Worm (Caenorhabditis elegans): ENCODE measurements around the gene clec-241.

DNA sequence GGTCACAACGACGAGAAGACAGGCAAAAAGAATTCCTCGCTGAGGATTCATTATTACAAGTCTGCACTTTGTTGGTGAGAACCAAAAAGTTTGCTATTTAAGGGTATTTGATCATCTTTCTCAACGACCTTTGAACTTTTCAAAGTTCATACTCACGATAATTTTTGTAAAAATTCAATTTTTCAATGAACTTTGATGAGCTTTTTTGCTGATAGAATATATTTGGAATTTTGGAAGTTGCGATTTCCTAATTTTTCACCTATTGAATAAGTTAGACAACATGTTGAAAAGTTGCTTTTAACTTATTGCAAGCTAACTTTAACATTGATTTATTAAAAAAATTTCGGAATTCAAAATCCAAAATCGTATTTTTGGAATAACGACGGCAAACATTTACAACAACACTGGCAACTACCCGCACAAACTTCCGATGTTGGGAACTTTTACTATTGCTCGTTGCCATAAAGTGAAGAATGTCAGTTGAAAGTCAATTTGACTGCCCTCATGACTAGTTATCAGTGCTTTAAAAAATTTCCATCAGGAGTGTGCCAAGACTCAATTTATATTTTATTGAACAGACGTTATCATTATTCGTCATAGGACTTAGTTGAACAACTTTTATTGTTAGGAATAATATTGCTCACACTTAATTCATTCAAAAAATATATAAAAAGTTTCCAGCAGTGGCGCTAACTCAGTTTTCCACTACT lies 9.6 kb upstream of the clec-241 start, which contains the start of the genes F49H6.8 and F49H6.5:
- no peak for TF ChIP-seq efl-1 (GFP tag; optimal IDR thresholded peaks at IDR 0.05)
- no peak for TF ChIP-seq sdz-38 (tag; optimal IDR thresholded peaks at IDR 0.05)
- no peak for TF ChIP-seq tlf-1 (GFP tag; optimal IDR thresholded peaks at IDR 0.05)
- TF ChIP-seq ama-1 (optimal IDR thresholded peaks at IDR 0.05), result no peak
- TF ChIP-seq ama-1 (GFP tag; optimal IDR thresholded peaks at IDR 0.05), result no peak
- no peak for TF ChIP-seq ZK185.1 (tag; optimal IDR thresholded peaks at IDR 0.05; ENCODE audit: poor library complexity, severe bottlenecking)
- no peak for TF ChIP-seq Y67H2A.10 (GFP tag; conservative IDR thresholded peaks at IDR 0.05)
- no peak for TF ChIP-seq Y53G8AR.9 (GFP tag; conservative IDR thresholded peaks at IDR 0.05)
- TF ChIP-seq attf-5 (GFP tag; optimal IDR thresholded peaks at IDR 0.05), result no peak

Measured in whole organism, young adult.